Worm (Caenorhabditis elegans) whole organism, L2 larva: ENCODE data around the gene F54D5.4.

Source experiments
- ama-1 ChIP-seq: fragments of 150-350 bp; optimal IDR thresholded peaks from 2 replicates; lab custom pipeline; 2018; ENCODE audit warnings: inconsistent platforms
- elt-3 ChIP-seq: sonication (generic microtip); optimal IDR thresholded peaks from 2 replicates; lab custom pipeline; 2017; ENCODE audit warnings: missing biosample characterization, missing genetic modification characterization
- lsy-2 ChIP-seq, 2 experiments: fragments of 150-350 bp in 1 of 2; sonication (generic microtip) in 1 of 2; optimal IDR thresholded peaks; 2 replicates each; lab custom pipeline; 2014 to 2017; ENCODE audit warnings: missing biosample characterization in 2 of 2, missing genetic modification characterization in 2 of 2
- nhr-237 ChIP-seq: fragments of 150-350 bp; optimal IDR thresholded peaks from 2 replicates; lab custom pipeline; 2014; ENCODE audit warnings: missing biosample characterization, missing genetic modification characterization
- unc-39 ChIP-seq: fragments of 150-350 bp; optimal IDR thresholded peaks from 2 replicates; lab custom pipeline; 2014; ENCODE audit warnings: missing biosample characterization, missing genetic modification characterization

DNA sequence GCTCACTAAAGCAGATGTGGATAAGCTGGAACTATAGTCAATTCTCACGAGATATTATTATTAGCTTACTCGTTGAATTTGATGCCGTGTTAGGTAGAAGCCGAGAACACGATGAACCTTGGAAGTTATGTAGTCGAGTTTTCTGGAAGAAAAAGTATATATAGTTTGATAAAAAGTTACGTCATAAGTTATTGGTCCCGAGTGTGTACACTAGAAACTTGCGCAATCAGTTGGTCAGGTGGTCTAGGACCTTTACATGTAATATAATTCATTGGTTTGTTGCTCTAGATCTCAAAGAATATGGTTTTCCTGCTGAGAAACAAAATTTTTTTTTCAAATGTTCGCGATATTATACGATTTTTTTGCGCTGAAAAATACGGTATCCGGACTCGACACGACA, 33.7 kb upstream of the F54D5.4 start:
- no peak for TF ChIP-seq unc-39 (tag; lab: Kevin White, UChicago)
- TF ChIP-seq nhr-237 = no peak
- no peak for TF ChIP-seq ama-1
- no peak for TF ChIP-seq elt-3 (tag; lab: Kevin White, UChicago)
- no peak for TF ChIP-seq lsy-2 (tag; optimal IDR thresholded peaks at IDR 0.05; lab: Kevin White, UChicago)
